Worm (Caenorhabditis elegans) whole organism, L3 larva: ENCODE data around the gene madf-5.
A peak's percentile ranks its signal among the peaks of the same experiment; 100 is the strongest.

Source experiments
- R02D3.7 ChIP-seq: fragments of 150-350 bp; optimal IDR thresholded peaks from 2 replicates; lab custom pipeline; 2014; ENCODE audit warnings: missing biosample characterization, missing genetic modification characterization
- ZK546.5 ChIP-seq: sonication (generic microtip); optimal IDR thresholded peaks from 2 replicates; lab custom pipeline; 2017; ENCODE audit warnings: missing biosample characterization, missing genetic modification characterization
- aly-2 ChIP-seq: fragments of 150-350 bp; optimal IDR thresholded peaks from 2 replicates; lab custom pipeline; 2014; ENCODE audit warnings: missing biosample characterization, missing genetic modification characterization
- ceh-16 ChIP-seq: sonication (generic microtip); optimal IDR thresholded peaks from 2 replicates; lab custom pipeline; 2017; ENCODE audit warnings: missing biosample characterization, missing genetic modification characterization
- ceh-28 ChIP-seq: fragments of 150-350 bp; optimal IDR thresholded peaks from 2 replicates; lab custom pipeline; 2014; ENCODE audit warnings: missing biosample characterization, missing genetic modification reagents, missing genetic modification characterization
- ceh-82 ChIP-seq: fragments of 150-350 bp; optimal IDR thresholded peaks from 2 replicates; lab custom pipeline; 2014; ENCODE audit warnings: missing biosample characterization, missing genetic modification characterization
- ceh-9 ChIP-seq: sonication (generic microtip); optimal IDR thresholded peaks from 2 replicates; lab custom pipeline; 2018; ENCODE audit warnings: missing biosample characterization, missing genetic modification characterization
- daf-12 ChIP-seq: fragments of 150-350 bp; optimal IDR thresholded peaks from 2 replicates; lab custom pipeline; 2014; ENCODE audit warnings: missing biosample characterization, missing genetic modification reagents, missing genetic modification characterization
- egl-27 ChIP-seq: sonication (generic microtip); optimal IDR thresholded peaks from 4 replicates; lab custom pipeline; 2017; ENCODE audit warnings: missing biosample characterization, missing genetic modification reagents, missing genetic modification characterization
- egl-5 ChIP-seq: fragments of 150-350 bp; optimal IDR thresholded peaks from 2 replicates; lab custom pipeline; 2017; ENCODE audit warnings: missing biosample characterization, missing genetic modification reagents, missing genetic modification characterization, inconsistent platforms
- elt-2 ChIP-seq: sonication (generic microtip); optimal IDR thresholded peaks from 2 replicates; lab custom pipeline; 2016; ENCODE audit warnings: missing genetic modification reagents, mild to moderate bottlenecking, missing genetic modification characterization, missing compliant biosample characterization
- elt-3 ChIP-seq, 3 experiments: fragments of 150-350 bp in 1 of 3; sonication (generic microtip) in 2 of 3; optimal IDR thresholded peaks; 2 replicates in 2 of 3; 4 replicates in 1 of 3; lab custom pipeline; 2014 to 2017; ENCODE audit warnings: missing biosample characterization in 3 of 3, missing genetic modification characterization in 3 of 3
- eor-1 ChIP-seq, 2 experiments: fragments of 150-350 bp; optimal IDR thresholded peaks; 2 replicates each; lab custom pipeline; 2014 to 2018; ENCODE audit warnings: missing biosample characterization in 2 of 2, missing genetic modification characterization in 2 of 2
- fkh-10 ChIP-seq: sonication (generic microtip); optimal IDR thresholded peaks from 2 replicates; lab custom pipeline; 2017; ENCODE audit warnings: missing biosample characterization, missing genetic modification reagents, missing genetic modification characterization
- fkh-2 ChIP-seq: fragments of 150-350 bp; optimal IDR thresholded peaks from 2 replicates; lab custom pipeline; 2014; ENCODE audit warnings: missing biosample characterization, missing genetic modification reagents, missing genetic modification characterization
- fos-1 ChIP-seq: fragments of 150-350 bp; optimal IDR thresholded peaks from 2 replicates; lab custom pipeline; 2014; ENCODE audit warnings: missing biosample characterization, missing genetic modification characterization
- hmg-11 ChIP-seq: sonication (generic microtip); optimal IDR thresholded peaks from 2 replicates; lab custom pipeline; 2016; ENCODE audit warnings: missing genetic modification characterization, missing compliant biosample characterization
- jun-1 ChIP-seq: fragments of 150-350 bp; optimal IDR thresholded peaks from 2 replicates; lab custom pipeline; 2014; ENCODE audit warnings: missing biosample characterization, missing genetic modification reagents, missing genetic modification characterization
- lin-15B ChIP-seq: fragments of 150-350 bp; optimal IDR thresholded peaks from 2 replicates; lab custom pipeline; 2014; ENCODE audit warnings: missing biosample characterization, missing genetic modification characterization
- lsy-12 ChIP-seq: sonication (generic microtip); optimal IDR thresholded peaks from 2 replicates; lab custom pipeline; 2016; ENCODE audit warnings: mild to moderate bottlenecking, missing genetic modification characterization, missing compliant biosample characterization
- mdl-1 ChIP-seq: fragments of 150-350 bp; optimal IDR thresholded peaks from 2 replicates; lab custom pipeline; 2014; ENCODE audit warnings: missing biosample characterization, missing genetic modification characterization
- mml-1 ChIP-seq: fragments of 150-350 bp; sonication (generic microtip); optimal IDR thresholded peaks from 3 replicates; lab custom pipeline; 2014; ENCODE audit warnings: missing biosample characterization, missing genetic modification characterization
- nfya-1 ChIP-seq: sonication (generic microtip); optimal IDR thresholded peaks from 2 replicates; lab custom pipeline; 2017; ENCODE audit warnings: missing genetic modification characterization, mild to moderate bottlenecking, missing compliant biosample characterization, antibody characterized with exemption, moderate library complexity; ENCODE audit not compliant: insufficient read depth
- nhr-11 ChIP-seq: fragments of 150-350 bp; optimal IDR thresholded peaks from 2 replicates; lab custom pipeline; 2014; ENCODE audit warnings: missing biosample characterization, missing genetic modification characterization
- nhr-23 ChIP-seq: fragments of 150-350 bp; optimal IDR thresholded peaks from 2 replicates; lab custom pipeline; 2014; ENCODE audit warnings: missing biosample characterization, missing genetic modification reagents, missing genetic modification characterization
- nhr-25 ChIP-seq: sonication (generic microtip); optimal IDR thresholded peaks from 2 replicates; lab custom pipeline; 2017; ENCODE audit warnings: missing biosample characterization, missing genetic modification characterization
- nhr-43 ChIP-seq: sonication (generic microtip); optimal IDR thresholded peaks from 2 replicates; lab custom pipeline; 2016; ENCODE audit warnings: mild to moderate bottlenecking, missing genetic modification characterization, missing compliant biosample characterization; ENCODE audit not compliant: poor library complexity, severe bottlenecking
- nhr-76 ChIP-seq: fragments of 150-350 bp; sonication (generic microtip); optimal IDR thresholded peaks from 5 replicates; lab custom pipeline; 2014; ENCODE audit warnings: missing biosample characterization, missing genetic modification characterization
- nhr-77 ChIP-seq: fragments of 150-350 bp; optimal IDR thresholded peaks from 2 replicates; lab custom pipeline; 2014; ENCODE audit warnings: missing biosample characterization, missing genetic modification characterization
- pha-4 ChIP-seq: fragments of 150-350 bp; optimal IDR thresholded peaks from 2 replicates; lab custom pipeline; 2014; ENCODE audit warnings: missing biosample characterization, missing genetic modification reagents, missing genetic modification characterization
- pqm-1 ChIP-seq: fragments of 150-350 bp; optimal IDR thresholded peaks from 2 replicates; lab custom pipeline; 2017; ENCODE audit warnings: missing biosample characterization, missing genetic modification characterization, inconsistent platforms
- skn-1 ChIP-seq: fragments of 150-350 bp; optimal IDR thresholded peaks from 2 replicates; lab custom pipeline; 2014; ENCODE audit warnings: missing biosample characterization, missing genetic modification characterization
- snpc-4 ChIP-seq: fragments of 150-350 bp; optimal IDR thresholded peaks from 2 replicates; lab custom pipeline; 2014; ENCODE audit warnings: missing biosample characterization, missing genetic modification characterization
- tbx-2 ChIP-seq: sonication (generic microtip); optimal IDR thresholded peaks from 2 replicates; lab custom pipeline; 2016; ENCODE audit warnings: mild to moderate bottlenecking, missing genetic modification characterization, missing compliant biosample characterization
- unc-39 ChIP-seq: sonication (generic microtip); optimal IDR thresholded peaks from 4 replicates; lab custom pipeline; 2017; ENCODE audit warnings: missing biosample characterization, missing genetic modification characterization
- zag-1 ChIP-seq: fragments of 150-350 bp; optimal IDR thresholded peaks from 2 replicates; lab custom pipeline; 2014; ENCODE audit warnings: missing biosample characterization, missing genetic modification characterization
- ztf-11 ChIP-seq: fragments of 150-350 bp; optimal IDR thresholded peaks from 2 replicates; lab custom pipeline; 2014; ENCODE audit warnings: missing biosample characterization, missing genetic modification characterization
- ztf-4 ChIP-seq: fragments of 150-350 bp; optimal IDR thresholded peaks from 2 replicates; lab custom pipeline; 2014; ENCODE audit warnings: missing biosample characterization, missing genetic modification characterization

Gene madf-5

DNA sequence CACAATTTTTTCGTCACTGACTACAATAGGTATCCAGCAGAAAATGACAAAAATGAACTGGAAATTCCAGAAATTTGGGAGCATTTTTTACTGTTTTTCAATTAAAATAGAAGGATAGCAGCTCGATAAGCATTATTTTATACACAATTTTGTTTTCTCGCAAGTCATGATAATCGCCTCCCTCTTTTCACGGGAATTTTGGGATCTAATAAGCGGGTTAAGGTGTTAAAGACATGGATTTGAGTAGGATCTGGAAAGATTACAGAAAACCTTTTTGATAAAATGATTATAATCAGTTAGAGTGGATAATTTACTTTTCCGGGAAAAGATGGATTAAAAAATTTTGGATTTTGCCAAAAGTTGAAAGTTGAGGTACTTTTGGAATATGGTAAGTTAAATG lies 24.7 kb upstream of the madf-5 start, which contains the start of gene gcy-29:
gcy-29 (minus strand) TSS at position 101 of the 400 bp plus-strand sequence.
- TF ChIP-seq fkh-10 (GFP tag; lab: Kevin White, UChicago) (no peak), nhr-11 (tag; lab: Kevin White, UChicago) (no peak), ztf-4 (tag; lab: Kevin White, UChicago) (no peak), mml-1 (tag; lab: Kevin White, UChicago) (no peak), daf-12 (no peak), fos-1 (no peak), nhr-25 (no peak), elt-3 (tag; optimal IDR thresholded peaks at IDR 0.05; lab: Kevin White, UChicago) (no peak), eor-1 (tag; optimal IDR thresholded peaks at IDR 0.05; lab: Kevin White, UChicago) (no peak)

- TF ChIP-seq ceh-9 (tag; lab: Kevin White, UChicago), result no peak
- no peak for TF ChIP-seq fkh-10 (GFP tag; lab: Kevin White, UChicago)
- no peak for TF ChIP-seq aly-2 (tag; lab: Kevin White, UChicago)
- TF ChIP-seq egl-27 (tag; lab: Kevin White, UChicago), result no peak
- TF ChIP-seq ztf-4 (tag; lab: Kevin White, UChicago), result no peak
- no peak for TF ChIP-seq nhr-11 (tag; lab: Kevin White, UChicago)
- no peak for TF ChIP-seq hmg-11 (tag; lab: Kevin White, UChicago)
- TF ChIP-seq fkh-2, result no peak
- no peak for TF ChIP-seq zag-1
- TF ChIP-seq nhr-76 (tag; lab: Kevin White, UChicago), result no peak
- TF ChIP-seq skn-1 (tag; lab: Kevin White, UChicago), result no peak
- TF ChIP-seq egl-5 (tag; lab: Kevin White, UChicago), result no peak
- no peak for TF ChIP-seq tbx-2 (tag; lab: Kevin White, UChicago)
- TF ChIP-seq daf-12, result no peak
- TF ChIP-seq unc-39 (tag; lab: Kevin White, UChicago), result no peak
- TF ChIP-seq pqm-1 (tag; lab: Kevin White, UChicago), result no peak
- no peak for TF ChIP-seq ztf-11
- TF ChIP-seq nhr-77 (tag; lab: Kevin White, UChicago), result no peak
- no peak for TF ChIP-seq lin-15B (tag; lab: Kevin White, UChicago)
Observed at ce11 chrII:14550613-14551012, 22.8 kb upstream of the madf-5 start, which contains the start of gene nlp-41. nlp-41 (plus strand) TSS chrII:14550913.

DNA sequence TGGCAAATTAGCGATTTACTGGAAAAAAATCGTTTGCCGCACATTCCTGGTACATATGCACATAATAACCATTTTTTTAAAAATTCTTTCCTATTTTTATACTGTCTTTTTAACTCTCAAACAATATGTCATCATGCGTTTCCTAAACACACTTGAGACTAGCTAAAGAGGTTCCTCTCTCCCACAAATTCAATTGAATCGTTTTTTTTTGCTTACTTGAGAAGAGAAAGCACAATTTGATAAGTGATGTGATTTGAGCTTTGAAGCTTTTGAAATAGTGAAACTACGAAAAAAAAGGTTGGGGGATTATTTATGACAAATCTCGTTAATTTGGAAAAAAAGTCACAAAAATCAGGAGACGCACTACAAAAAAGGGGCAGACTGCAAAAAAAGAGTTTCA lies 18.4 kb upstream of the madf-5 start:
- TF ChIP-seq ceh-16, result no peak
- peak; percentile 51 for TF ChIP-seq fkh-10 (GFP tag; lab: Kevin White, UChicago)

- TF ChIP-seq nfya-1, result peak; percentile 89
- peak; percentile 42 for TF ChIP-seq ZK546.5 (tag; lab: Kevin White, UChicago)
- peak; percentile 86 for TF ChIP-seq hmg-11 (tag; lab: Kevin White, UChicago)
- TF ChIP-seq egl-5 (tag; lab: Kevin White, UChicago), result peak; percentile 76
- TF ChIP-seq lsy-12 (tag; lab: Kevin White, UChicago), result peak; percentile 97
- TF ChIP-seq fkh-10 (GFP tag; lab: Kevin White, UChicago), result peak; percentile 17
- TF ChIP-seq nhr-77 (tag; lab: Kevin White, UChicago), result peak; percentile 90
- peak; percentile 1 for TF ChIP-seq mdl-1
- peak; percentile 79 for TF ChIP-seq R02D3.7 (tag; lab: Kevin White, UChicago)
- TF ChIP-seq ceh-82 (tag; lab: Kevin White, UChicago), result peak; percentile 32
- TF ChIP-seq ceh-28 (tag; lab: Kevin White, UChicago), result peak; percentile 75
- TF ChIP-seq jun-1, result peak; percentile 80
- TF ChIP-seq tbx-2 (tag; lab: Kevin White, UChicago), result peak; percentile 92
- peak; percentile 93 for TF ChIP-seq nhr-23 (tag; lab: Kevin White, UChicago)
- TF ChIP-seq pha-4 (tag; lab: Kevin White, UChicago), result peak; percentile 83
- TF ChIP-seq lin-15B (tag; lab: Kevin White, UChicago), result peak; percentile 87
- peak; percentile 79 for TF ChIP-seq nhr-11 (tag; lab: Kevin White, UChicago)
- TF ChIP-seq snpc-4 (tag; lab: Kevin White, UChicago), result peak; percentile 58
- peak; percentile 80 for TF ChIP-seq skn-1 (tag; lab: Kevin White, UChicago)
- TF ChIP-seq nhr-25, result peak; percentile 49
- TF ChIP-seq nhr-43, result peak; percentile 98
- peak; percentile 68 for TF ChIP-seq pqm-1 (tag; lab: Kevin White, UChicago)
- peak; percentile 81 for TF ChIP-seq elt-2 (tag; lab: Kevin White, UChicago)
- peak; percentile 31 for TF ChIP-seq egl-27 (tag; lab: Kevin White, UChicago)
- TF ChIP-seq, all 47 proteins: peak for 24; not testable (repeated sequence) for 23
Observed at ce11 chrII:14561549-14562115, 11.8 kb upstream of the madf-5 start, which contains the start of gene mog-4. mog-4 (minus strand) TSS chrII:14561599.
